Fruit fly (Drosophila melanogaster): ENCODE measurements around the gene spn-A.

dm6 chr3R:30076088-30076487, 20.3 kb upstream of the spn-A start:
- TF ChIP-seq CG1621 (tag; optimal IDR thresholded peaks at IDR 0.05) (peak; percentile 65), Ets21C (GFP tag; optimal IDR thresholded peaks at IDR 0.05) (peak; percentile 44), Ets96B (tag; optimal IDR thresholded peaks at IDR 0.05) (peak; percentile 37), acj6 (GFP tag; optimal IDR thresholded peaks at IDR 0.05) (peak; percentile 67), CG7368 (GFP tag; optimal IDR thresholded peaks at IDR 0.05) (peak; percentile 3), Blimp-1 (GFP tag; optimal IDR thresholded peaks at IDR 0.05) (peak; percentile 5), salr (GFP tag; optimal IDR thresholded peaks at IDR 0.05) (peak; percentile 20 to 53), fkh (GFP tag; optimal IDR thresholded peaks at IDR 0.05) (no peak), fd59A (GFP tag; optimal IDR thresholded peaks at IDR 0.05) (peak; percentile 46), Sox102F (GFP tag; optimal IDR thresholded peaks at IDR 0.05) (peak; percentile 51), svp (GFP tag) (peak; percentile 75), dac (GFP tag; optimal IDR thresholded peaks at IDR 0.05) (peak; percentile 56), Hr4 (GFP tag; optimal IDR thresholded peaks at IDR 0.05) (peak; percentile 86), CG10631 (GFP tag; optimal IDR thresholded peaks at IDR 0.05) (peak; percentile 71)
